Worm (Caenorhabditis elegans): ENCODE measurements around the gene oac-53.

Gene oac-53

ce11 chrV:16592947-16593791, 34.6 kb downstream of the oac-53 start (continued):
- TF ChIP-seq ekl-4 (GFP tag; IDR thresholded peaks at IDR 0.05) (no peak), unc-130 (GFP tag; optimal IDR thresholded peaks at IDR 0.05) (no peak), repo-1 (tag; optimal IDR thresholded peaks at IDR 0.05) (no peak), B0019.2 (GFP tag; conservative IDR thresholded peaks at IDR 0.05) (no peak), mel-28 (tag; optimal IDR thresholded peaks at IDR 0.05; ENCODE audit: borderline replicate concordance) (no peak), akir-1 (GFP tag; optimal IDR thresholded peaks at IDR 0.05) (no peak), K11D2.4 (GFP tag; IDR thresholded peaks at IDR 0.05) (no peak), Y53F4B.3 (GFP tag; IDR thresholded peaks at IDR 0.05) (no peak), dpff-1 (tag; optimal IDR thresholded peaks at IDR 0.05) (peak; percentile 5), lir-1 (GFP tag; conservative IDR thresholded peaks at IDR 0.05) (no peak), madf-6 (GFP tag; IDR thresholded peaks at IDR 0.05) (peak; percentile 20; the same call in 1 of the 2 replicates), mes-4 (tag; optimal IDR thresholded peaks at IDR 0.05) (no peak), F49E8.2 (tag; optimal IDR thresholded peaks at IDR 0.05; ENCODE audit: insufficient read depth) (no peak), ets-4 (GFP tag; optimal IDR thresholded peaks at IDR 0.05) (no peak), gei-17 (GFP tag; optimal IDR thresholded peaks at IDR 0.05) (peak; percentile 10), ceh-91 (GFP tag; IDR thresholded peaks at IDR 0.05) (no peak), ceh-27 (GFP tag; optimal IDR thresholded peaks at IDR 0.05) (no peak), lsl-1 (GFP tag; optimal IDR thresholded peaks at IDR 0.05) (no peak), mxl-1 (tag; optimal IDR thresholded peaks at IDR 0.05) (no peak), pbrm-1 (GFP tag; IDR thresholded peaks at IDR 0.05) (0 out of 2 replicates have a peak, but pooled peaks have one; percentile 8), snpc-4 (GFP tag; optimal IDR thresholded peaks at IDR 0.05) (no peak), snpc-4 (tag; optimal IDR thresholded peaks at IDR 0.05) (no peak), cebp-2 (GFP tag; IDR thresholded peaks at IDR 0.05) (no peak), T07F8.4 (tag; optimal IDR thresholded peaks at IDR 0.05) (no peak), ztf-22 (GFP tag; optimal IDR thresholded peaks at IDR 0.05) (no peak), lsy-27 (tag; optimal IDR thresholded peaks at IDR 0.05; ENCODE audit: borderline replicate concordance, insufficient read depth) (no peak), let-526 (GFP tag; IDR thresholded peaks at IDR 0.05) (no peak; the same call in 1 of the 2 replicates), madf-8 (GFP tag; conservative IDR thresholded peaks at IDR 0.05) (no peak), F55B11.4 (tag; optimal IDR thresholded peaks at IDR 0.05; ENCODE audit: borderline replicate concordance, insufficient read depth) (no peak), F52B5.7 (tag; optimal IDR thresholded peaks at IDR 0.05) (peak; percentile 40), F22D6.2 (tag; optimal IDR thresholded peaks at IDR 0.05) (no peak), aptf-3 (GFP tag; IDR thresholded peaks at IDR 0.05) (no peak), ceh-40 (GFP tag; IDR thresholded peaks at IDR 0.05) (no peak), Y95B8A.8 (GFP tag; IDR thresholded peaks at IDR 0.05) (no peak), chd-7 (tag; optimal IDR thresholded peaks at IDR 0.05) (no peak), F23B12.7 (tag; optimal IDR thresholded peaks at IDR 0.05; ENCODE audit: insufficient read depth) (no peak), madf-3 (GFP tag; IDR thresholded peaks at IDR 0.05) (no peak), Y67H2A.10 (GFP tag; conservative IDR thresholded peaks at IDR 0.05) (no peak), hsf-1 (GFP tag; IDR thresholded peaks at IDR 0.05) (peak; percentile 8; the same call in 1 of the 2 replicates), nfya-1 (tag; optimal IDR thresholded peaks at IDR 0.05; ENCODE audit: borderline replicate concordance, insufficient read depth) (no peak), ztf-28 (GFP tag; IDR thresholded peaks at IDR 0.05) (no peak), ztf-6 (GFP tag; IDR thresholded peaks at IDR 0.05) (no peak)

All from whole organism, young adult.